Worm (Caenorhabditis elegans) whole organism, midembryonic: ENCODE measurements around the gene srt-36.
"Not testable (repeated sequence)": the region's sequence is repeated elsewhere in the genome, so short reads cannot be mapped to it uniquely, and the experiment has no call there.

ENCODE experiments used
- T22C8.4 ChIP-seq: fragments of 200-800 bp; sonication (Bioruptor generic); IDR thresholded peaks from 2 replicates; pipeline ENCODE4 v1.3.6; 2022; ENCODE audit warnings: missing genetic modification characterization, missing compliant biosample characterization
- cog-1 ChIP-seq: sonication (generic microtip); optimal IDR thresholded peaks from 2 replicates; lab custom pipeline; 2016; ENCODE audit warnings: missing genetic modification characterization, missing compliant biosample characterization
- flt-1 ChIP-seq: fragments of 200-800 bp; sonication (Bioruptor generic); IDR thresholded peaks from 2 replicates; pipeline ENCODE4 v1.3.6; 2022; ENCODE audit warnings: missing genetic modification characterization, missing compliant biosample characterization
- klf-2 ChIP-seq: fragments of 200-800 bp; sonication (Bioruptor generic); conservative IDR thresholded peaks from 2 replicates; pipeline ENCODE4 v1.3.6; 2022; ENCODE audit warnings: missing genetic modification reagents, missing genetic modification characterization, missing compliant biosample characterization
- med-1 ChIP-seq: sonication (generic microtip); optimal IDR thresholded peaks from 2 replicates; lab custom pipeline; 2017; ENCODE audit warnings: missing genetic modification characterization, mild to moderate bottlenecking, missing compliant biosample characterization, antibody characterized with exemption, missing genetic modification reagents; ENCODE audit not compliant: insufficient read depth
- ref-1 ChIP-seq: fragments of 200-800 bp; sonication (Bioruptor generic); conservative IDR thresholded peaks from 2 replicates; pipeline ENCODE4 v1.3.6; 2022; ENCODE audit warnings: missing genetic modification reagents, missing genetic modification characterization, missing compliant biosample characterization
- tab-1 ChIP-seq: fragments of 200-800 bp; sonication (Bioruptor generic); IDR thresholded peaks from 2 replicates; pipeline ENCODE4 v1.3.6; 2022; ENCODE audit warnings: missing genetic modification characterization, missing compliant biosample characterization
- ztf-23 ChIP-seq: fragments of 200-800 bp; sonication (Bioruptor generic); IDR thresholded peaks from 2 replicates; pipeline ENCODE4 v1.3.6; 2022; ENCODE audit warnings: missing genetic modification reagents, missing genetic modification characterization, missing compliant biosample characterization
- ztf-29 ChIP-seq: fragments of 200-800 bp; sonication (Bioruptor generic); IDR thresholded peaks from 2 replicates; pipeline ENCODE4 v1.3.6; 2022; ENCODE audit warnings: missing genetic modification reagents, missing genetic modification characterization, missing compliant biosample characterization

srt-36 gene

ce11 chrV:4281699-4282098, 13.6 kb upstream of the srt-36 start, which contains the start of gene srt-37:
TSS of gene srt-37 (minus strand) at chrV:4281799.
- not testable (repeated sequence) for TF ChIP-seq cog-1 (tag; lab: Kevin White, UChicago); T22C8.4 (GFP tag; lab: Robert Waterston, UW); tab-1 (GFP tag; lab: Robert Waterston, UW)

- not testable (repeated sequence) for TF ChIP-seq flt-1, ref-1, ztf-23 (GFP tag; lab: Robert Waterston, UW)
These were observed 10.6 kb upstream of the srt-36 start, which contains the start of gene srt-20 for ce11 chrV:4278735-4279134. TSS of gene srt-20 (minus strand) at chrV:4278835.

- TF ChIP-seq T22C8.4 (GFP tag; lab: Robert Waterston, UW) (no peak), ztf-23 (GFP tag; lab: Robert Waterston, UW) (no peak), flt-1 (GFP tag; lab: Robert Waterston, UW) (no peak), klf-2 (GFP tag; lab: Robert Waterston, UW) (no peak), cog-1 (tag; lab: Kevin White, UChicago) (no peak), med-1 (GFP tag; lab: Kevin White, UChicago) (no peak), tab-1 (GFP tag; lab: Robert Waterston, UW) (no peak), ztf-29 (no peak), ref-1 (GFP tag; lab: Robert Waterston, UW) (no peak)
These were observed 5.3 kb upstream of the srt-36 start for ce11 chrV:4273372-4273771.

- TF ChIP-seq med-1 (GFP tag; lab: Kevin White, UChicago); tab-1 (GFP tag; lab: Robert Waterston, UW); cog-1 (tag; lab: Kevin White, UChicago): not testable (repeated sequence)
These were observed 3.1 kb upstream of the srt-36 start, which contains the start of gene srt-38 for ce11 chrV:4271258-4271657. TSS of gene srt-38 (minus strand) at chrV:4271358.

ce11 chrV:4264516-4264915, 3.6 kb downstream of the srt-36 start, which contains the start of gene srt-35:
TSS of gene srt-35 (minus strand) at chrV:4264616.
- TF ChIP-seq med-1 (GFP tag; lab: Kevin White, UChicago) (no peak), flt-1 (GFP tag; lab: Robert Waterston, UW) (no peak), cog-1 (tag; lab: Kevin White, UChicago) (no peak), ztf-23 (GFP tag; lab: Robert Waterston, UW) (no peak), tab-1 (GFP tag; lab: Robert Waterston, UW) (no peak), ztf-29 (no peak), ref-1 (GFP tag; lab: Robert Waterston, UW) (no peak), T22C8.4 (GFP tag; lab: Robert Waterston, UW) (no peak), klf-2 (GFP tag; lab: Robert Waterston, UW) (no peak)

- TF ChIP-seq tab-1 (GFP tag; lab: Robert Waterston, UW), result no peak
- TF ChIP-seq med-1 (GFP tag; lab: Kevin White, UChicago), result no peak
- TF ChIP-seq ref-1 (GFP tag; lab: Robert Waterston, UW), result no peak
- no peak for TF ChIP-seq T22C8.4 (GFP tag; lab: Robert Waterston, UW)
- no peak for TF ChIP-seq flt-1 (GFP tag; lab: Robert Waterston, UW)
- no peak for TF ChIP-seq ztf-23 (GFP tag; lab: Robert Waterston, UW)
- TF ChIP-seq ztf-29, result no peak
- no peak for TF ChIP-seq cog-1 (tag; lab: Kevin White, UChicago)
- no peak for TF ChIP-seq klf-2 (GFP tag; lab: Robert Waterston, UW)
These were observed 6.7 kb downstream of the srt-36 start for ce11 chrV:4261385-4261784.

- TF ChIP-seq med-1 (GFP tag; lab: Kevin White, UChicago) (no peak), flt-1 (GFP tag; lab: Robert Waterston, UW) (no peak), cog-1 (tag; lab: Kevin White, UChicago) (no peak), ztf-29 (no peak), ztf-23 (GFP tag; lab: Robert Waterston, UW) (no peak), ref-1 (GFP tag; lab: Robert Waterston, UW) (no peak), tab-1 (GFP tag; lab: Robert Waterston, UW) (no peak)
These were observed 8.0 kb downstream of the srt-36 start, which contains the start of gene srt-3 for ce11 chrV:4260090-4260489. TSS of gene srt-3 (minus strand) at chrV:4260190.

- TF ChIP-seq flt-1 (GFP tag; lab: Robert Waterston, UW), result no peak
- TF ChIP-seq tab-1 (GFP tag; lab: Robert Waterston, UW), result no peak
- TF ChIP-seq ztf-29, result no peak
- no peak for TF ChIP-seq ref-1 (GFP tag; lab: Robert Waterston, UW)
- TF ChIP-seq klf-2 (GFP tag; lab: Robert Waterston, UW), result no peak
- TF ChIP-seq T22C8.4 (GFP tag; lab: Robert Waterston, UW), result no peak
- no peak for TF ChIP-seq ztf-23 (GFP tag; lab: Robert Waterston, UW)
- TF ChIP-seq cog-1 (tag; lab: Kevin White, UChicago), result no peak
- TF ChIP-seq med-1 (GFP tag; lab: Kevin White, UChicago), result no peak
These were observed 11.6 kb downstream of the srt-36 start, which contains the start of gene srt-14 for ce11 chrV:4256474-4256873. TSS of gene srt-14 (minus strand) at chrV:4256574.

- TF ChIP-seq med-1 (GFP tag; lab: Kevin White, UChicago), result no peak
These were observed 18.1 kb downstream of the srt-36 start, which contains the start of gene srt-13 for ce11 chrV:4250047-4250446. TSS of gene srt-13 (minus strand) at chrV:4250147.

- no peak for TF ChIP-seq ref-1 (GFP tag; lab: Robert Waterston, UW)
- no peak for TF ChIP-seq ztf-23 (GFP tag; lab: Robert Waterston, UW)
- TF ChIP-seq klf-2 (GFP tag; lab: Robert Waterston, UW), result no peak
- TF ChIP-seq flt-1 (GFP tag; lab: Robert Waterston, UW), result no peak
- TF ChIP-seq tab-1 (GFP tag; lab: Robert Waterston, UW), result no peak
- TF ChIP-seq cog-1 (tag; lab: Kevin White, UChicago), result no peak
- TF ChIP-seq med-1 (GFP tag; lab: Kevin White, UChicago), result no peak
- TF ChIP-seq ztf-29, result no peak
- TF ChIP-seq T22C8.4 (GFP tag; lab: Robert Waterston, UW), result no peak
These were observed 19.8 kb downstream of the srt-36 start for ce11 chrV:4248359-4248758.
